Fruit fly (Drosophila melanogaster) whole organism, pupa: Measurements from ENCODE around the gene Es2.
A peak's percentile ranks its signal among the peaks of the same experiment; 100 is the strongest.

Experiments used
- CG10348 ChIP-seq: fragments of 200-800 bp; sonication (Bioruptor generic); IDR thresholded peaks from 2 replicates; pipeline ENCODE4 v1.3.6; 2022; ENCODE audit warnings: missing biosample characterization, missing genetic modification characterization
- CG12605 ChIP-seq: fragments of 200-800 bp; sonication (Bioruptor generic); IDR thresholded peaks from 2 replicates; pipeline ENCODE4 v1.3.6; 2022; ENCODE audit warnings: missing biosample characterization, missing genetic modification characterization
- CG13204 ChIP-seq: fragments of 200-800 bp; sonication (Bioruptor generic); optimal IDR thresholded peaks from 2 replicates; lab custom pipeline; 2018; ENCODE audit warnings: missing biosample characterization, mild to moderate bottlenecking, missing genetic modification characterization, moderate library complexity
- CG14655 ChIP-seq: fragments of 200-800 bp; sonication (Bioruptor generic); optimal IDR thresholded peaks from 3 replicates; lab custom pipeline; 2017; ENCODE audit warnings: mild to moderate bottlenecking, missing biosample characterization, missing genetic modification reagents, missing genetic modification characterization
- CG15710 ChIP-seq: fragments of 200-800 bp; sonication (Bioruptor generic); optimal IDR thresholded peaks from 2 replicates; lab custom pipeline; 2018; ENCODE audit warnings: missing biosample characterization, mild to moderate bottlenecking, missing genetic modification characterization, moderate library complexity
- CG17806 ChIP-seq: fragments of 200-800 bp; sonication (Bioruptor generic); optimal IDR thresholded peaks from 2 replicates; lab custom pipeline; 2018; ENCODE audit warnings: missing biosample characterization, mild to moderate bottlenecking, missing genetic modification characterization, moderate library complexity
- CG32121 ChIP-seq: fragments of 200-800 bp; sonication (Bioruptor generic); IDR thresholded peaks from 2 replicates; pipeline ENCODE4 v1.3.6; 2022; ENCODE audit warnings: missing biosample characterization, missing genetic modification characterization
- CG34367 ChIP-seq: fragments of 200-800 bp; sonication (Bioruptor generic); optimal IDR thresholded peaks from 2 replicates; lab custom pipeline; 2018; ENCODE audit warnings: missing biosample characterization, mild to moderate bottlenecking, missing genetic modification characterization
- CG4496 ChIP-seq: fragments of 200-800 bp; sonication (Bioruptor generic); IDR thresholded peaks from 3 replicates; pipeline ENCODE4 v1.3.6; 2022; ENCODE audit warnings: missing biosample characterization, missing genetic modification characterization
- CG8159 ChIP-seq: fragments of 200-800 bp; sonication (Bioruptor generic); optimal IDR thresholded peaks from 3 replicates; lab custom pipeline; 2018; ENCODE audit warnings: missing biosample characterization, mild to moderate bottlenecking, missing genetic modification characterization, moderate library complexity
- CG8301 ChIP-seq: fragments of 200-800 bp; sonication (Bioruptor generic); optimal IDR thresholded peaks from 2 replicates; lab custom pipeline; 2018; ENCODE audit warnings: missing biosample characterization, mild to moderate bottlenecking, missing genetic modification characterization
- CG9948 ChIP-seq: fragments of 200-800 bp; sonication (Bioruptor generic); optimal IDR thresholded peaks from 2 replicates; lab custom pipeline; 2018; ENCODE audit warnings: missing biosample characterization, mild to moderate bottlenecking, missing genetic modification characterization, moderate library complexity
- D1 ChIP-seq: fragments of 200-800 bp; sonication (Bioruptor generic); optimal IDR thresholded peaks from 2 replicates; lab custom pipeline; 2018; ENCODE audit warnings: missing biosample characterization, mild to moderate bottlenecking, missing genetic modification characterization, moderate library complexity
- EcR ChIP-seq: fragments of 200-800 bp; sonication (Bioruptor generic); optimal IDR thresholded peaks from 3 replicates; lab custom pipeline; 2019; ENCODE audit warnings: missing biosample characterization, missing genetic modification characterization, mild to moderate bottlenecking, moderate library complexity, missing genetic modification reagents
- Ets98B ChIP-seq: fragments of 200-800 bp; sonication (Bioruptor generic); IDR thresholded peaks from 2 replicates; pipeline ENCODE4 v1.3.6; 2022; ENCODE audit warnings: missing biosample characterization, missing genetic modification characterization
- Pif1A ChIP-seq: fragments of 200-800 bp; sonication (Bioruptor generic); optimal IDR thresholded peaks from 3 replicates; lab custom pipeline; 2016; ENCODE audit warnings: missing biosample characterization, missing genetic modification characterization
- Pif1B ChIP-seq: fragments of 200-800 bp; sonication (Bioruptor generic); optimal IDR thresholded peaks from 3 replicates; lab custom pipeline; 2016; ENCODE audit warnings: missing biosample characterization, missing genetic modification characterization
- Snoo ChIP-seq: fragments of 200-800 bp; sonication (Bioruptor generic); optimal IDR thresholded peaks from 3 replicates; lab custom pipeline; 2017; ENCODE audit warnings: missing biosample characterization, mild to moderate bottlenecking, missing genetic modification characterization, inconsistent platforms
- fd96Ca ChIP-seq: fragments of 200-800 bp; sonication (Bioruptor generic); IDR thresholded peaks from 3 replicates; pipeline ENCODE4 v1.3.6; 2022; ENCODE audit warnings: missing biosample characterization, missing genetic modification characterization
- gl ChIP-seq: fragments of 200-800 bp; sonication (Bioruptor generic); optimal IDR thresholded peaks from 2 replicates; lab custom pipeline; 2018; ENCODE audit warnings: missing biosample characterization, mild to moderate bottlenecking, missing genetic modification characterization
- rn ChIP-seq: fragments of 200-800 bp; sonication (Bioruptor generic); IDR thresholded peaks from 2 replicates; pipeline ENCODE4 v1.3.6; 2022; ENCODE audit warnings: missing biosample characterization, missing genetic modification characterization

The Es2 gene

DNA sequence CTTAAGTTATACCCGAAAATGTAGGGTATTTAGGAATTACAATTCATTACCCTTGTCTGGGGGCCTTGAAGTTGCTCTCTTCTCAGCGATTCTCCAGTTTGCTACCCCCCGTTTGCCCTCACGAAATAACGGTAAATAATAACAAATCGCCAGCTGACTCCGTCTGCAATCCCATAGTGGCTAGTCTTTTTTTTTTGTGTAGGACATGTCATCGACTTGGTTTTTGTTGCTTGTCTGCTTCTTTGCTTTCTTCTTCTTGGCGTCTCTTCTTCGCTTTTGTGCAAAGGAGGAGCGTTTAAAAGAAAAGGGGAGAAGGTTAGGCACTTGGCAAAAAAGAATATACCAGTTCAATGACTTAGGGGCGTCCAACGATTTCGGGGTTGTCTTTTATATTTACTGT, 45.1 kb upstream of the Es2 start:
- TF ChIP-seq EcR: peak; percentile 76
- no peak for TF ChIP-seq Pif1A (GFP tag; lab: Kevin White, UChicago)
- TF ChIP-seq CG14655 (GFP tag; lab: Kevin White, UChicago): no peak
- TF ChIP-seq CG10348 (GFP tag; lab: Robert Waterston, UW): no peak
- no peak for TF ChIP-seq Pif1B (GFP tag; lab: Kevin White, UChicago)
- TF ChIP-seq fd96Ca (GFP tag; lab: Robert Waterston, UW): no peak
- no peak for TF ChIP-seq CG9948 (tag; lab: Kevin White, UChicago)

DNA sequence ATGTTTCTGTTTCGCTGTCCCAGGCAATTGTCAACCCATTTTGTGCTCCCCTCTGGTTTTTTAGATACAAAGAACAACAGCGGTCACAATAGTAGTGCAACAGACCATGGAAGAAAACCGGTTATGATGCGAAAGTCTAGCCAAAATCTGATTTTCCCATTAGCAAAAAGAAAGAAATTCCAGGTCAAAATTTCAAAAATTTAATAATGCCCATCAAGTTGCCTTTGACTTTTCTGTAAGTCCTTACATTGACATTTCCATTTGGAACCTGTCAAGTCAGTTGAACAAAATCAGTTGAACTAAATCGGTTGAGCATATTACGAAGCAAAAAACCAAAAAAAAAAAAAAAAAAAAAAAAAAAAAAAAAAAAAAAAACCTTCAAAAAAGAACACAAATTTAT, 44.3 kb upstream of the Es2 start:
- TF ChIP-seq CG12605 (GFP tag; lab: Robert Waterston, UW) (no peak), D1 (tag; lab: Kevin White, UChicago) (no peak), gl (tag; lab: Kevin White, UChicago) (no peak), Pif1B (GFP tag; lab: Kevin White, UChicago) (no peak), CG32121 (no peak), CG17806 (tag; lab: Kevin White, UChicago) (no peak), CG15710 (no peak), fd96Ca (GFP tag; lab: Robert Waterston, UW) (0 out of 3 replicates have a peak, but pooled peaks have one; percentile 26), CG13204 (no peak), Ets98B (no peak), CG14655 (GFP tag; lab: Kevin White, UChicago) (peak; percentile 12), CG10348 (GFP tag; lab: Robert Waterston, UW) (no peak)

DNA sequence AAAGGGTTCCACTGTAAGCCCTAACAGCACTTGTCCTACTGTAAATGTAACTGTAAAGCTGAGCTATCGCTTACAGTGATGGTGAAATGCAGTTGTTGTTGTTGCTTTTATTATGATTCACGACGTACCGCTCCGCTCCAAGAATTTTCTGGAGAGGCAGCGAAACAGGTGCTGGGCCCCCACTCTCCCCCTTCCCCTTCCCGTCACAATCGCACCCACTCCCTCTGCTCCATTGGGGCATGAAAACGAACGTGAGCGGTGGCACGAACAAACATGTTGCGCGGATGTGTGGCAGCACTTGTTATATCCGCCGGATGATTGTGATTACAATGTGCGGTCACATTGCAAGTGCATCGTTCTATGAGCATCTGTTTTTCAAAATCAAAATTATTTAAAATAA, 41.7 kb upstream of the Es2 start:
- TF ChIP-seq CG13204 (peak; percentile 67), CG10348 (GFP tag; lab: Robert Waterston, UW) (no peak)

DNA sequence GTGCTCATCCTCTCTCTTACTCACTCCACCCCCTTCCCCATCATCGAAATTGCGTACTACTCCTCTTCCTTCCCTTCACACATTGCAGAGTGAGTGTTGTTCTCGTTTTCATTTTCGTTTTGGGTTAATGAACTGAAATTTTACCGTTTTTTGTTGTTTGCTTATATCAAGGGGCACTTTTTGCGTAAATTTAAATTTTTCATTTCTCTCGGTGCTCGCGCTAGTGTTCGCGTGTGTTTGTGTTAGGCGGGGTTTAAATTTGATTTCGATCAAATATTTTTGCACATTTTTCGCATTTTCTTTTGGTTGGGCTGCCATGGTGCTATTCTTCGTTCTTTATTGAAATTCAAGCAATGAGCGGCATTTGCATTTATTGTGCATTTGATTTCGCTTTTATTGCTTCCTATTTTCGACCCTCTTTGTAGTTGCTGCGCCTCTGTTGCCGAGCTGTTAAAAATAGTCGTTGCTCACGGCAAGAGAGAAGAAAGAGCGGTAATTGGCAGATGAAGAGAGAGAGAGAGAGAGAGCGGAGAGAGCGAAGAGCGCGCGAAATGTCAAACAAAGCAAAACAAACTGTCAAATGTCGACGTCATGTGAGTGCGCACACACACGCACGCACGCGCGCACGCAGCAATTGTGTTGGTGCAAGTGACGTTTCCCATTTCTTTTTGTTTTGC, 40.4 kb upstream of the Es2 start:
- no peak for TF ChIP-seq CG14655 (GFP tag; lab: Kevin White, UChicago)
- TF ChIP-seq CG10348 (GFP tag; lab: Robert Waterston, UW): no peak
- no peak for TF ChIP-seq Pif1B (GFP tag; lab: Kevin White, UChicago)
- peak; percentile 81 for TF ChIP-seq CG13204
- TF ChIP-seq Ets98B: peak; percentile 92
- TF ChIP-seq CG15710: peak; percentile 29
- peak; percentile 31 for TF ChIP-seq D1 (tag; lab: Kevin White, UChicago)
- TF ChIP-seq fd96Ca (GFP tag; lab: Robert Waterston, UW): no peak; the same call in none of the 3 replicates
- TF ChIP-seq CG8301 (tag; lab: Kevin White, UChicago): peak; percentile 40
- TF ChIP-seq gl (tag; lab: Kevin White, UChicago): peak; percentile 90
- TF ChIP-seq CG9948 (tag; lab: Kevin White, UChicago): peak; percentile 16
- TF ChIP-seq Snoo (tag; lab: Kevin White, UChicago): no peak
- TF ChIP-seq CG32121: peak; percentile 71
- no peak for TF ChIP-seq rn (GFP tag; lab: Robert Waterston, UW)
- peak; percentile 72 for TF ChIP-seq Pif1A (GFP tag; lab: Kevin White, UChicago)
- TF ChIP-seq EcR: peak; percentile 87
- TF ChIP-seq CG34367 (tag; lab: Kevin White, UChicago): peak; percentile 69
- peak; percentile 96 for TF ChIP-seq CG12605 (GFP tag; lab: Robert Waterston, UW)
- TF ChIP-seq CG17806 (tag; lab: Kevin White, UChicago): peak; percentile 3
- peak; percentile 88 for TF ChIP-seq CG4496
- peak; percentile 33 for TF ChIP-seq CG8159 (tag; lab: Kevin White, UChicago)

DNA sequence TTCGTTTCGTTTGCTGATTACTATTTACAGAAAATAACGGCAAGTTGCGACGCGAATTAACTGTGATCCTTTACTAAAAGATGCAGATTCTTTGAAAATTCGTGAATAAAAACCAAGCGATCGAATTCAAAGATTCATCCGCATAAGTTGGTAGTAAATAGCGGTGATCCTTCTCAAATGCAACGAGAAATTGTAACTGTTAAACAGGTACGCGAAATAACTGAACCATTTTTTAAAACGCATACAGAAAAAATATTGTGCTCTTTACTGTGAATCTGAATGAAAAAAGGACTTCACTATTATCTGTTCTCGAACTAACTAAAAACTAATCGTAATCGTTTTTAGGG, 39.9 kb upstream of the Es2 start:
- TF ChIP-seq D1 (tag; lab: Kevin White, UChicago) (no peak), CG14655 (GFP tag; lab: Kevin White, UChicago) (no peak), CG12605 (GFP tag; lab: Robert Waterston, UW) (no peak), CG15710 (no peak), Pif1B (GFP tag; lab: Kevin White, UChicago) (no peak), CG10348 (GFP tag; lab: Robert Waterston, UW) (no peak), gl (tag; lab: Kevin White, UChicago) (no peak), Ets98B (no peak), rn (GFP tag; lab: Robert Waterston, UW) (no peak), CG32121 (no peak), CG34367 (tag; lab: Kevin White, UChicago) (no peak), Snoo (tag; lab: Kevin White, UChicago) (no peak), CG8159 (tag; lab: Kevin White, UChicago) (no peak), Pif1A (GFP tag; lab: Kevin White, UChicago) (no peak), CG8301 (tag; lab: Kevin White, UChicago) (no peak), CG13204 (no peak)

DNA sequence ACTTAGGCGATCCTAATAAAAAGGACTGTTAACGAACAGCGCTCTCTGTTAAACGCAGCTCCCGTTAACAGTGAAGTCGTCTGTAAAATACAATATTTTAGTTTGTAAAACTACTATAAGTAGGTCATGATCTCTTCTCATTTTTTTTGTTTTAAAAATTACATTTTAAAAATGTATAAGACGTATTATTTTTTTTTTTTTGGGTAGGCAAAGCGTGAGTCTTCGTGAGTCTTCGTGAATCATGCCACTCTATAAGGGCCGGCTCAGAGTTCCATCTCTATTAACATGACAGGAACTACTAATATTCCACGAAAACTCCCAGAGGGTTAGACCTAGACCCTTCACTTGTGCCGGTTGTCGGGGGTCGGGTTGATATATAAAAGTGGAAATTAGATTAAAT, 38.6 kb upstream of the Es2 start:
- TF ChIP-seq CG12605 (GFP tag; lab: Robert Waterston, UW) (no peak), CG4496 (no peak), gl (tag; lab: Kevin White, UChicago) (no peak), rn (GFP tag; lab: Robert Waterston, UW) (no peak), CG10348 (GFP tag; lab: Robert Waterston, UW) (no peak), CG8159 (tag; lab: Kevin White, UChicago) (no peak)
